Fruit fly (Drosophila melanogaster) whole organism, embryonic: Measurements from ENCODE around the gene CG9706.

Experiments used
- Abd-B ChIP-seq: fragments of 200-800 bp; sonication (Bioruptor generic); optimal IDR thresholded peaks from 2 replicates; lab custom pipeline; 2018; ENCODE audit warnings: missing biosample characterization, mild to moderate bottlenecking, missing genetic modification characterization, moderate library complexity
- B-H2 ChIP-seq: fragments of 200-800 bp; sonication (Bioruptor generic); optimal IDR thresholded peaks from 2 replicates; lab custom pipeline; 2018; ENCODE audit warnings: missing biosample characterization, mild to moderate bottlenecking, missing genetic modification characterization
- CG10274 ChIP-seq: fragments of 200-800 bp; sonication (Bioruptor generic); optimal IDR thresholded peaks from 3 replicates; lab custom pipeline; 2017; ENCODE audit warnings: missing biosample characterization, mild to moderate bottlenecking, missing genetic modification characterization
- CG12391 ChIP-seq: fragments of 200-800 bp; sonication (Bioruptor generic); optimal IDR thresholded peaks from 3 replicates; lab custom pipeline; 2018; ENCODE audit warnings: missing biosample characterization, mild to moderate bottlenecking, missing genetic modification characterization, moderate library complexity
- CG14014 ChIP-seq: fragments of 200-800 bp; sonication (Bioruptor generic); IDR thresholded peaks from 2 replicates; pipeline ENCODE4 v1.3.6; 2022; ENCODE audit warnings: missing biosample characterization, missing genetic modification characterization
- CG14965 ChIP-seq: fragments of 200-800 bp; sonication (Bioruptor generic); optimal IDR thresholded peaks from 2 replicates; lab custom pipeline; 2016; ENCODE audit warnings: missing biosample characterization, missing genetic modification characterization, borderline replicate concordance
- CG1603 ChIP-seq: fragments of 200-800 bp; sonication (Bioruptor generic); optimal IDR thresholded peaks from 2 replicates; lab custom pipeline; 2019; ENCODE audit warnings: missing biosample characterization, mild to moderate bottlenecking, missing genetic modification characterization, moderate library complexity
- CG17359 ChIP-seq: fragments of 200-800 bp; sonication (Bioruptor generic); optimal IDR thresholded peaks from 3 replicates; lab custom pipeline; 2018; ENCODE audit warnings: missing biosample characterization, mild to moderate bottlenecking, missing genetic modification characterization, moderate library complexity
- CG17361 ChIP-seq: fragments of 200-800 bp; sonication (Bioruptor generic); IDR thresholded peaks from 3 replicates; pipeline ENCODE4 v1.3.6; 2022; ENCODE audit warnings: missing biosample characterization, missing genetic modification characterization
- CG17829 ChIP-seq: fragments of 200-800 bp; optimal IDR thresholded peaks from 2 replicates; lab custom pipeline; 2019; ENCODE audit warnings: missing biosample characterization, mild to moderate bottlenecking, missing genetic modification characterization, moderate library complexity
- CG17912 ChIP-seq: fragments of 200-800 bp; sonication (Bioruptor generic); optimal IDR thresholded peaks from 2 replicates; lab custom pipeline; 2018; ENCODE audit warnings: missing biosample characterization, mild to moderate bottlenecking, missing genetic modification characterization
- CG2712 ChIP-seq: fragments of 200-800 bp; optimal IDR thresholded peaks from 3 replicates; lab custom pipeline; 2019; ENCODE audit warnings: missing biosample characterization, mild to moderate bottlenecking, missing genetic modification characterization, moderate library complexity
- CG3163 ChIP-seq: fragments of 200-800 bp; sonication (Bioruptor generic); optimal IDR thresholded peaks from 3 replicates; lab custom pipeline; 2016; ENCODE audit warnings: missing biosample characterization, missing genetic modification characterization
- CG3995 ChIP-seq: fragments of 200-800 bp; sonication (Bioruptor generic); optimal IDR thresholded peaks from 3 replicates; lab custom pipeline; 2016; ENCODE audit warnings: missing biosample characterization, missing genetic modification characterization
- CG42726 ChIP-seq: fragments of 200-800 bp; sonication (Bioruptor generic); IDR thresholded peaks from 2 replicates; pipeline ENCODE4 v1.3.6; 2022; ENCODE audit warnings: missing biosample characterization, missing genetic modification characterization; ENCODE audit not compliant: partially characterized antibody
- CG4328 ChIP-seq: fragments of 200-800 bp; sonication (Bioruptor generic); optimal IDR thresholded peaks from 3 replicates; lab custom pipeline; 2017; ENCODE audit warnings: missing biosample characterization, missing genetic modification reagents, missing genetic modification characterization
- CG4730 ChIP-seq: fragments of 200-800 bp; sonication (Bioruptor generic); IDR thresholded peaks from 2 replicates; pipeline ENCODE4 v1.3.6; 2022; ENCODE audit warnings: missing biosample characterization, missing genetic modification characterization
- CG5180 ChIP-seq: fragments of 200-800 bp; sonication (Bioruptor generic); optimal IDR thresholded peaks from 3 replicates; lab custom pipeline; 2017; ENCODE audit warnings: missing biosample characterization, missing genetic modification characterization, mild to moderate bottlenecking, moderate library complexity, missing genetic modification reagents
- CG6813 ChIP-seq: fragments of 200-800 bp; sonication (Bioruptor generic); optimal IDR thresholded peaks from 2 replicates; lab custom pipeline; 2017; ENCODE audit warnings: missing biosample characterization, missing genetic modification characterization, mild to moderate bottlenecking, moderate library complexity, missing genetic modification reagents
- CG8944 ChIP-seq: fragments of 200-800 bp; sonication (Bioruptor generic); optimal IDR thresholded peaks from 3 replicates; lab custom pipeline; 2016; ENCODE audit warnings: missing biosample characterization, missing genetic modification characterization
- CTCF ChIP-seq: fragments of 200-800 bp; sonication (Bioruptor generic); optimal IDR thresholded peaks from 2 replicates; lab custom pipeline; 2017; ENCODE audit warnings: missing biosample characterization, mild to moderate bottlenecking, missing genetic modification characterization, moderate library complexity
- Ets97D ChIP-seq: fragments of 200-800 bp; sonication (Bioruptor generic); optimal IDR thresholded peaks from 3 replicates; lab custom pipeline; 2016; ENCODE audit warnings: missing biosample characterization, missing genetic modification characterization
- Fer1 ChIP-seq: fragments of 200-800 bp; sonication (Bioruptor generic); optimal IDR thresholded peaks from 2 replicates; lab custom pipeline; 2017; ENCODE audit warnings: missing biosample characterization, mild to moderate bottlenecking, missing genetic modification characterization
- Hand ChIP-seq: fragments of 200-800 bp; sonication (Bioruptor generic); optimal IDR thresholded peaks from 2 replicates; lab custom pipeline; 2017; ENCODE audit warnings: mild to moderate bottlenecking, missing biosample characterization, missing genetic modification reagents, missing genetic modification characterization
- MESR4 ChIP-seq: fragments of 200-800 bp; sonication (Bioruptor generic); optimal IDR thresholded peaks from 2 replicates; lab custom pipeline; 2018; ENCODE audit warnings: missing biosample characterization, mild to moderate bottlenecking, missing genetic modification characterization, moderate library complexity
- Mrtf ChIP-seq: fragments of 200-800 bp; sonication (Bioruptor generic); IDR thresholded peaks from 3 replicates; pipeline ENCODE4 v1.3.6; 2022; ENCODE audit warnings: missing biosample characterization, missing genetic modification characterization
- Neu2 ChIP-seq: fragments of 200-800 bp; sonication (Bioruptor generic); optimal IDR thresholded peaks from 3 replicates; lab custom pipeline; 2016; ENCODE audit warnings: missing biosample characterization, missing genetic modification characterization, borderline replicate concordance
- Nf-YA ChIP-seq: fragments of 200-800 bp; sonication (Bioruptor generic); IDR thresholded peaks from 2 replicates; pipeline ENCODE4 v1.3.6; 2022; ENCODE audit warnings: missing biosample characterization, missing genetic modification characterization
- Sox100B ChIP-seq: fragments of 200-800 bp; sonication (Bioruptor generic); optimal IDR thresholded peaks from 3 replicates; lab custom pipeline; 2018; ENCODE audit warnings: missing biosample characterization, mild to moderate bottlenecking, missing genetic modification characterization
- Spps ChIP-seq: fragments of 200-800 bp; sonication (Bioruptor generic); optimal IDR thresholded peaks from 2 replicates; lab custom pipeline; 2018; ENCODE audit warnings: missing biosample characterization, mild to moderate bottlenecking, missing genetic modification characterization
- Stat92E ChIP-seq, 3 experiments: fragments of >200 bp in 2 of 3; fragments of 200-800 bp in 1 of 3; sonication (Bioruptor generic) in 1 of 3; optimal IDR thresholded peaks; 2 replicates each; lab custom pipeline; 2017 to 2019; ENCODE audit warnings: missing biosample characterization in 3 of 3, missing genetic modification characterization in 3 of 3, mild to moderate bottlenecking in 1 of 3, moderate library complexity in 1 of 3
- TFAM ChIP-seq: fragments of 200-800 bp; sonication (Bioruptor generic); optimal IDR thresholded peaks from 2 replicates; lab custom pipeline; 2017; ENCODE audit warnings: missing biosample characterization, missing genetic modification characterization, inconsistent platforms
- bcd ChIP-seq: fragments of 200-800 bp; sonication (Bioruptor generic); optimal IDR thresholded peaks from 2 replicates; lab custom pipeline; 2017; ENCODE audit warnings: missing biosample characterization, mild to moderate bottlenecking, missing genetic modification characterization
- cg ChIP-seq: fragments of 200-800 bp; sonication (Bioruptor generic); optimal IDR thresholded peaks from 3 replicates; lab custom pipeline; 2019; ENCODE audit warnings: missing biosample characterization, mild to moderate bottlenecking, missing genetic modification characterization, moderate library complexity
- ci ChIP-seq: fragments of 200-800 bp; sonication (Bioruptor generic); IDR thresholded peaks from 3 replicates; pipeline ENCODE4 v1.3.6; 2022; ENCODE audit warnings: missing biosample characterization, missing genetic modification characterization
- dmrt11E ChIP-seq: fragments of 200-800 bp; sonication (Bioruptor generic); optimal IDR thresholded peaks from 3 replicates; lab custom pipeline; 2018; ENCODE audit warnings: missing biosample characterization, mild to moderate bottlenecking, missing genetic modification characterization, moderate library complexity
- emc ChIP-seq: fragments of 200-800 bp; sonication (Bioruptor generic); optimal IDR thresholded peaks from 2 replicates; lab custom pipeline; 2016; ENCODE audit warnings: missing biosample characterization, missing genetic modification characterization
- gfzf ChIP-seq: fragments of 200-800 bp; sonication (Bioruptor generic); optimal IDR thresholded peaks from 2 replicates; lab custom pipeline; 2016; ENCODE audit warnings: missing biosample characterization, mild to moderate bottlenecking, missing genetic modification characterization, moderate library complexity
- gsb ChIP-seq: fragments of 200-800 bp; sonication (Bioruptor generic); IDR thresholded peaks from 2 replicates; pipeline ENCODE4 v1.3.6; 2022; ENCODE audit warnings: missing biosample characterization, missing genetic modification characterization
- jumu ChIP-seq: fragments of 200-800 bp; sonication (Bioruptor generic); optimal IDR thresholded peaks from 3 replicates; lab custom pipeline; 2016; ENCODE audit warnings: missing biosample characterization, missing genetic modification characterization
- kay ChIP-seq: fragments of 200-800 bp; sonication (Bioruptor generic); optimal IDR thresholded peaks from 2 replicates; lab custom pipeline; 2016; ENCODE audit warnings: missing biosample characterization, missing genetic modification characterization
- oc ChIP-seq: fragments of 200-800 bp; sonication (Bioruptor generic); optimal IDR thresholded peaks from 2 replicates; lab custom pipeline; 2018; ENCODE audit warnings: missing biosample characterization, mild to moderate bottlenecking, missing genetic modification characterization, moderate library complexity
- pfk ChIP-seq: fragments of 200-800 bp; sonication (Bioruptor generic); optimal IDR thresholded peaks from 2 replicates; lab custom pipeline; 2018; ENCODE audit warnings: missing biosample characterization, mild to moderate bottlenecking, missing genetic modification characterization, moderate library complexity
- pros ChIP-seq: fragments of 200-800 bp; sonication (Bioruptor generic); optimal IDR thresholded peaks from 3 replicates; lab custom pipeline; 2019; ENCODE audit warnings: missing biosample characterization, mild to moderate bottlenecking, missing genetic modification characterization, moderate library complexity
- ranshi ChIP-seq: fragments of 200-800 bp; sonication (Bioruptor generic); IDR thresholded peaks from 2 replicates; pipeline ENCODE4 v1.3.6; 2022; ENCODE audit warnings: missing biosample characterization, missing genetic modification characterization
- run ChIP-seq: fragments of 200-800 bp; sonication (Bioruptor generic); optimal IDR thresholded peaks from 3 replicates; lab custom pipeline; 2018; ENCODE audit warnings: missing biosample characterization, mild to moderate bottlenecking, missing genetic modification characterization
- scrt ChIP-seq: fragments of 200-800 bp; sonication (Bioruptor generic); optimal IDR thresholded peaks from 2 replicates; lab custom pipeline; 2018; ENCODE audit warnings: missing biosample characterization, mild to moderate bottlenecking, missing genetic modification characterization, moderate library complexity
- unc-4 ChIP-seq: fragments of 200-800 bp; sonication (Bioruptor generic); IDR thresholded peaks from 2 replicates; pipeline ENCODE4 v1.3.6; 2022; ENCODE audit warnings: missing biosample characterization, missing genetic modification characterization; ENCODE audit not compliant: partially characterized antibody
- zen2 ChIP-seq: fragments of 200-800 bp; sonication (Bioruptor generic); IDR thresholded peaks from 3 replicates; pipeline ENCODE4 v1.3.6; 2022; ENCODE audit warnings: missing biosample characterization, missing genetic modification characterization; ENCODE audit not compliant: partially characterized antibody

CG9706 gene

DNA sequence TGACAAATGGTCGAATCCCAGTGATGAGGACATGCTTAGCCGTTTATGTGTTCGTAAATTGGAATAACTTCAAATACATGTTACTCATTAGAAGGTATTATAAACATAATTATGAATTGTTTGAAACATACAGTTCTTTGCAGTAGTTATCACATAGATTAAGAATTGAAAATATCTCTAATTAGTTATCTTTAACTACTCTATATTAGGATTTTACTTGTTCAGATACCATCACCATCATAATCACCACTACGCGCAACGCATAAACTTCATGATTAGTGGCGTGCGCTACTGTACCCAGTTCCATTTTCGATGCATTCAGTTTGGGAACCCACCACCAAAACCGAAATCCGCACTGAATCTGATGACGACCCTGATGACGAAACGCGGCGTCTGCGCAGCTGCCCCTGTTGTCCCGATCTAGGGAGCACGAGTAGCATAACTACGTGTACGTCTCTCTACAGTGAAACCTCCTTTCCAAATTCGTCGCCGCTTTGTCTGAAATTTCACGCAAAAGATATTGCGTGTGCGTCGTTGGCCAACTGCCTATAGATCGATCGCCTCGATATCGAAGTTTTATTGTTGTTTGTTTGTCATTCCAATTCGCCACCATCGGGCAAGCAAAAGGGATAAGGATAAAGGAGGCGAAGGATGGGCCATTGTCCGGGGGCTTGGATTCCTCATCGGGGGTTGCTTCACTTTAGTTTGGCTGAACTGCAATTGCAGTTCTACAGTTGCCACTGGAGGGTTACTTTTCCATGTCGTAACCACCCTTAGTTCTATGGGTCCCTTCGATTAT is 38.7 kb upstream of the CG9706 start (continued):
- TF ChIP-seq Neu2 (GFP tag; lab: Kevin White, UChicago) (no peak), jumu (GFP tag; lab: Kevin White, UChicago) (no peak), Stat92E (GFP tag; optimal IDR thresholded peaks at IDR 0.05; lab: Kevin White, UChicago) (no peak), dmrt11E (tag; lab: Kevin White, UChicago) (peak; percentile 64), CG3163 (no peak), Sox100B (peak; percentile 22), gsb (GFP tag; lab: Robert Waterston, UW) (no peak), pfk (GFP tag; lab: Kevin White, UChicago) (no peak), MESR4 (GFP tag; lab: Kevin White, UChicago) (no peak), ci (GFP tag; lab: Robert Waterston, UW) (no peak), CG8944 (GFP tag; lab: Kevin White, UChicago) (no peak), Hand (GFP tag; lab: Kevin White, UChicago) (no peak), CG17912 (GFP tag; lab: Kevin White, UChicago) (no peak), Abd-B (GFP tag; lab: Kevin White, UChicago) (no peak), CG3995 (no peak), run (tag; lab: Kevin White, UChicago) (no peak), Mrtf (GFP tag; lab: Robert Waterston, UW) (no peak), CG4328 (GFP tag; lab: Kevin White, UChicago) (no peak), unc-4 (no peak), zen2 (GFP tag; lab: Robert Waterston, UW) (no peak), CG14014 (GFP tag; lab: Robert Waterston, UW) (no peak), CG10274 (GFP tag; lab: Kevin White, UChicago) (no peak), gfzf (GFP tag; lab: Kevin White, UChicago) (no peak), CG4730 (GFP tag; lab: Robert Waterston, UW) (no peak), pros (GFP tag; lab: Kevin White, UChicago) (peak; percentile 99), CG12391 (tag; lab: Kevin White, UChicago) (peak; percentile 35), Ets97D (GFP tag; lab: Kevin White, UChicago) (no peak), CTCF (GFP tag; lab: Kevin White, UChicago) (no peak), CG17359 (no peak), scrt (no peak), TFAM (GFP tag; lab: Kevin White, UChicago) (no peak), CG17361 (0 out of 3 replicates have a peak, but pooled peaks have one; percentile 37), Spps (tag; lab: Kevin White, UChicago) (peak; percentile 32), CG6813 (no peak), cg (GFP tag; lab: Kevin White, UChicago) (no peak), kay (GFP tag; lab: Kevin White, UChicago) (no peak), CG14965 (GFP tag; lab: Kevin White, UChicago) (no peak), emc (no peak), Nf-YA (GFP tag; lab: Robert Waterston, UW) (no peak), CG42726 (GFP tag; lab: Robert Waterston, UW) (no peak), ranshi (GFP tag; lab: Robert Waterston, UW) (no peak), CG2712 (peak; percentile 62), B-H2 (no peak), CG5180 (no peak), bcd (GFP tag; lab: Kevin White, UChicago) (no peak), CG1603 (no peak), oc (peak; percentile 4), Fer1 (no peak), CG17829 (tag; lab: Kevin White, UChicago) (peak; percentile 74)
